Worm (Caenorhabditis elegans) whole organism, L3 larva: Measurements from ENCODE around the gene Y82E9BR.3.

Source experiments
- ZK546.5 ChIP-seq: sonication (generic microtip); optimal IDR thresholded peaks from 2 replicates; lab custom pipeline; 2017; ENCODE audit warnings: missing biosample characterization, missing genetic modification characterization
- nhr-12 ChIP-seq: fragments of 150-350 bp; optimal IDR thresholded peaks from 2 replicates; lab custom pipeline; 2014; ENCODE audit warnings: missing biosample characterization, missing genetic modification characterization

- TF ChIP-seq nhr-12 (tag; lab: Kevin White, UChicago) (no peak), ZK546.5 (tag; lab: Kevin White, UChicago) (no peak)
Observed at ce11 chrIII:1401497-1401990, 17.5 kb upstream of the Y82E9BR.3 start, which contains the start of gene pals-19.
